Worm (Caenorhabditis elegans): ENCODE data around the gene rab-6.1.

DNA sequence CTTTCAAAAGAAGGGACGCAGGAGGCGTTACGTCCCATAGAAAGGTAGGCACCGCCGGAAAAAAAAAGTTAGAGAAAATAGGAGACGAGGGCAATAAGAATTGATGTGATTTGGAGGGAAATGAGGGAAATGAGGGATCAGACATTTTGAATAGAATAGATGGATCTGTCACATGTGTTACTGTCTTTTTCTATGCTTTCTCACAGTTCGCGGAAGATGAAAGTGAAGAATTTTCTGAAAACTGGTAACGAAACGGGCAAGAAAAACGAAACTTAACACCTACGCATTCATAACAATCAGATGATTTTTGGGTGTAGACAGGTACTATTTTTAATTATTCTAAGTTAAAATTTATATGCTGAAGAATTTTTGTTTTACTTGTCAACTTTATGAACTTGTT lies 31.9 kb upstream of the rab-6.1 start, which contains the start of gene R107.9:
- no peak for TF ChIP-seq dao-5 (tag; optimal IDR thresholded peaks at IDR 0.05)
- TF ChIP-seq him-1 (tag; optimal IDR thresholded peaks at IDR 0.05) = no peak
- TF ChIP-seq W03F9.2 (tag; optimal IDR thresholded peaks at IDR 0.05) = no peak

All from whole organism, L4/young adult.